Fruit fly (Drosophila melanogaster) whole organism, pupa: ENCODE results near the gene Jasper.

Experiments
- CG10348 ChIP-seq: fragments of 200-800 bp; sonication (Bioruptor generic); IDR thresholded peaks from 2 replicates; pipeline ENCODE4 v1.3.6; 2022; ENCODE audit warnings: missing biosample characterization, missing genetic modification characterization
- CG12605 ChIP-seq: fragments of 200-800 bp; sonication (Bioruptor generic); IDR thresholded peaks from 2 replicates; pipeline ENCODE4 v1.3.6; 2022; ENCODE audit warnings: missing biosample characterization, missing genetic modification characterization
- CG13204 ChIP-seq: fragments of 200-800 bp; sonication (Bioruptor generic); optimal IDR thresholded peaks from 2 replicates; lab custom pipeline; 2018; ENCODE audit warnings: missing biosample characterization, mild to moderate bottlenecking, missing genetic modification characterization, moderate library complexity
- CG14655 ChIP-seq: fragments of 200-800 bp; sonication (Bioruptor generic); optimal IDR thresholded peaks from 3 replicates; lab custom pipeline; 2017; ENCODE audit warnings: mild to moderate bottlenecking, missing biosample characterization, missing genetic modification reagents, missing genetic modification characterization
- CG15710 ChIP-seq: fragments of 200-800 bp; sonication (Bioruptor generic); optimal IDR thresholded peaks from 2 replicates; lab custom pipeline; 2018; ENCODE audit warnings: missing biosample characterization, mild to moderate bottlenecking, missing genetic modification characterization, moderate library complexity
- CG17806 ChIP-seq: fragments of 200-800 bp; sonication (Bioruptor generic); optimal IDR thresholded peaks from 2 replicates; lab custom pipeline; 2018; ENCODE audit warnings: missing biosample characterization, mild to moderate bottlenecking, missing genetic modification characterization, moderate library complexity
- CG32121 ChIP-seq: fragments of 200-800 bp; sonication (Bioruptor generic); IDR thresholded peaks from 2 replicates; pipeline ENCODE4 v1.3.6; 2022; ENCODE audit warnings: missing biosample characterization, missing genetic modification characterization
- CG34367 ChIP-seq: fragments of 200-800 bp; sonication (Bioruptor generic); optimal IDR thresholded peaks from 2 replicates; lab custom pipeline; 2018; ENCODE audit warnings: missing biosample characterization, mild to moderate bottlenecking, missing genetic modification characterization
- CG4496 ChIP-seq: fragments of 200-800 bp; sonication (Bioruptor generic); IDR thresholded peaks from 3 replicates; pipeline ENCODE4 v1.3.6; 2022; ENCODE audit warnings: missing biosample characterization, missing genetic modification characterization
- CG8159 ChIP-seq: fragments of 200-800 bp; sonication (Bioruptor generic); optimal IDR thresholded peaks from 3 replicates; lab custom pipeline; 2018; ENCODE audit warnings: missing biosample characterization, mild to moderate bottlenecking, missing genetic modification characterization, moderate library complexity
- CG8301 ChIP-seq: fragments of 200-800 bp; sonication (Bioruptor generic); optimal IDR thresholded peaks from 2 replicates; lab custom pipeline; 2018; ENCODE audit warnings: missing biosample characterization, mild to moderate bottlenecking, missing genetic modification characterization
- CG9948 ChIP-seq: fragments of 200-800 bp; sonication (Bioruptor generic); optimal IDR thresholded peaks from 2 replicates; lab custom pipeline; 2018; ENCODE audit warnings: missing biosample characterization, mild to moderate bottlenecking, missing genetic modification characterization, moderate library complexity
- D1 ChIP-seq: fragments of 200-800 bp; sonication (Bioruptor generic); optimal IDR thresholded peaks from 2 replicates; lab custom pipeline; 2018; ENCODE audit warnings: missing biosample characterization, mild to moderate bottlenecking, missing genetic modification characterization, moderate library complexity
- EcR ChIP-seq: fragments of 200-800 bp; sonication (Bioruptor generic); optimal IDR thresholded peaks from 3 replicates; lab custom pipeline; 2019; ENCODE audit warnings: missing biosample characterization, missing genetic modification characterization, mild to moderate bottlenecking, moderate library complexity, missing genetic modification reagents
- Ets98B ChIP-seq: fragments of 200-800 bp; sonication (Bioruptor generic); IDR thresholded peaks from 2 replicates; pipeline ENCODE4 v1.3.6; 2022; ENCODE audit warnings: missing biosample characterization, missing genetic modification characterization
- Pif1A ChIP-seq: fragments of 200-800 bp; sonication (Bioruptor generic); optimal IDR thresholded peaks from 3 replicates; lab custom pipeline; 2016; ENCODE audit warnings: missing biosample characterization, missing genetic modification characterization
- Pif1B ChIP-seq: fragments of 200-800 bp; sonication (Bioruptor generic); optimal IDR thresholded peaks from 3 replicates; lab custom pipeline; 2016; ENCODE audit warnings: missing biosample characterization, missing genetic modification characterization
- Snoo ChIP-seq: fragments of 200-800 bp; sonication (Bioruptor generic); optimal IDR thresholded peaks from 3 replicates; lab custom pipeline; 2017; ENCODE audit warnings: missing biosample characterization, mild to moderate bottlenecking, missing genetic modification characterization, inconsistent platforms
- fd96Ca ChIP-seq: fragments of 200-800 bp; sonication (Bioruptor generic); IDR thresholded peaks from 3 replicates; pipeline ENCODE4 v1.3.6; 2022; ENCODE audit warnings: missing biosample characterization, missing genetic modification characterization
- gl ChIP-seq: fragments of 200-800 bp; sonication (Bioruptor generic); optimal IDR thresholded peaks from 2 replicates; lab custom pipeline; 2018; ENCODE audit warnings: missing biosample characterization, mild to moderate bottlenecking, missing genetic modification characterization
- rn ChIP-seq: fragments of 200-800 bp; sonication (Bioruptor generic); IDR thresholded peaks from 2 replicates; pipeline ENCODE4 v1.3.6; 2022; ENCODE audit warnings: missing biosample characterization, missing genetic modification characterization

The Jasper gene

dm6 chr3R:30050448-30050847 is 1.9 kb upstream of the Jasper start:
- no peak for TF ChIP-seq CG17806
- TF ChIP-seq fd96Ca (GFP tag; lab: Robert Waterston, UW) = no peak
- no peak for TF ChIP-seq CG4496
- TF ChIP-seq Pif1A (GFP tag; lab: Kevin White, UChicago) = no peak
- no peak for TF ChIP-seq CG12605 (GFP tag; lab: Robert Waterston, UW)
- no peak for TF ChIP-seq CG32121 (GFP tag; lab: Robert Waterston, UW)
- no peak for TF ChIP-seq CG10348 (GFP tag; lab: Robert Waterston, UW)
- no peak for TF ChIP-seq CG14655 (GFP tag; lab: Kevin White, UChicago)
- no peak for TF ChIP-seq gl
- no peak for TF ChIP-seq CG9948 (tag; lab: Kevin White, UChicago)
- no peak for TF ChIP-seq CG15710
- TF ChIP-seq EcR (GFP tag; lab: Kevin White, UChicago) = no peak

dm6 chr3R:30051933-30052332 is 381 bp upstream of the Jasper start, which contains the start of gene CG15528:
TSS of gene CG15528 (minus strand) at chr3R:30052112.
- TF ChIP-seq CG10348 (GFP tag; lab: Robert Waterston, UW) (no peak), Ets98B (GFP tag; lab: Robert Waterston, UW) (no peak), CG12605 (GFP tag; lab: Robert Waterston, UW) (no peak), fd96Ca (GFP tag; lab: Robert Waterston, UW) (no peak), rn (GFP tag; lab: Robert Waterston, UW) (no peak), CG34367 (tag; lab: Kevin White, UChicago) (no peak), CG15710 (no peak), CG14655 (GFP tag; lab: Kevin White, UChicago) (no peak), CG4496 (no peak), CG13204 (GFP tag; lab: Kevin White, UChicago) (no peak), Pif1B (no peak)
- TF ChIP-seq, all 21 proteins: peak for 0

- TF ChIP-seq rn (GFP tag; lab: Robert Waterston, UW) (no peak), gl (no peak), fd96Ca (GFP tag; lab: Robert Waterston, UW) (peak; percentile 46; the same call in 1 of the 3 replicates), CG15710 (peak; percentile 43), Ets98B (GFP tag; lab: Robert Waterston, UW) (peak; percentile 39; the same call in 1 of the 2 replicates), CG12605 (GFP tag; lab: Robert Waterston, UW) (no peak), CG17806 (peak; percentile 21), Snoo (tag; lab: Kevin White, UChicago) (peak; percentile 15)
Observed at dm6 chr3R:30055915-30056544, 3.7 kb downstream of the Jasper start, which contains the start of the genes Rpp14b and spn-A. TSS of gene Rpp14b (plus strand) at chr3R:30055957. TSS of gene spn-A (minus strand) at chr3R:30056037.

dm6 chr3R:30056592-30057135 is 4.3 kb downstream of the Jasper start, which contains the start of the genes CG7950 and Rpp14a:
TSS of gene CG7950 (plus strand) at chr3R:30056859.
TSS of gene Rpp14a (plus strand) at chr3R:30056859.
- peak; percentile 82 for TF ChIP-seq CG17806
- peak; percentile 64 for TF ChIP-seq CG9948 (tag; lab: Kevin White, UChicago)
- no peak for TF ChIP-seq CG14655 (GFP tag; lab: Kevin White, UChicago)
- TF ChIP-seq D1 (tag; lab: Kevin White, UChicago) = no peak
- TF ChIP-seq CG8301 (tag; lab: Kevin White, UChicago) = peak; percentile 73
- peak; percentile 83 for TF ChIP-seq CG15710
- TF ChIP-seq CG12605 (GFP tag; lab: Robert Waterston, UW) = peak; percentile 74
- peak; percentile 77; the same call in 2 of the 3 replicates for TF ChIP-seq fd96Ca (GFP tag; lab: Robert Waterston, UW)
- peak; percentile 82 for TF ChIP-seq CG34367 (tag; lab: Kevin White, UChicago)
- peak; percentile 77 for TF ChIP-seq CG8159 (tag; lab: Kevin White, UChicago)
- TF ChIP-seq gl = peak; percentile 61
- TF ChIP-seq Pif1B = no peak
- TF ChIP-seq CG10348 (GFP tag; lab: Robert Waterston, UW) = no peak
- no peak for TF ChIP-seq CG13204 (GFP tag; lab: Kevin White, UChicago)
- peak; percentile 74 for TF ChIP-seq Snoo (tag; lab: Kevin White, UChicago)
- no peak for TF ChIP-seq EcR (GFP tag; lab: Kevin White, UChicago)
- TF ChIP-seq CG32121 (GFP tag; lab: Robert Waterston, UW) = peak; percentile 85
- peak; percentile 73 for TF ChIP-seq rn (GFP tag; lab: Robert Waterston, UW)
- TF ChIP-seq CG4496 = peak; percentile 90
- TF ChIP-seq Pif1A (GFP tag; lab: Kevin White, UChicago) = no peak
- TF ChIP-seq Ets98B (GFP tag; lab: Robert Waterston, UW) = peak; percentile 86

- TF ChIP-seq CG17806 (peak; percentile 21), D1 (tag; lab: Kevin White, UChicago) (no peak), CG34367 (tag; lab: Kevin White, UChicago) (peak; percentile 8), CG12605 (GFP tag; lab: Robert Waterston, UW) (no peak), CG8159 (tag; lab: Kevin White, UChicago) (peak; percentile 23), EcR (GFP tag; lab: Kevin White, UChicago) (no peak), CG8301 (tag; lab: Kevin White, UChicago) (no peak), CG14655 (GFP tag; lab: Kevin White, UChicago) (no peak), Pif1B (no peak), CG4496 (0 out of 3 replicates have a peak, but pooled peaks have one; percentile 8), Ets98B (GFP tag; lab: Robert Waterston, UW) (peak; percentile 64), Pif1A (GFP tag; lab: Kevin White, UChicago) (peak; percentile 31), CG10348 (GFP tag; lab: Robert Waterston, UW) (no peak), rn (GFP tag; lab: Robert Waterston, UW) (no peak), CG32121 (GFP tag; lab: Robert Waterston, UW) (no peak), CG9948 (tag; lab: Kevin White, UChicago) (no peak), gl (no peak), fd96Ca (GFP tag; lab: Robert Waterston, UW) (no peak), CG13204 (GFP tag; lab: Kevin White, UChicago) (no peak), CG15710 (no peak), Snoo (tag; lab: Kevin White, UChicago) (peak; percentile 19)
Observed at dm6 chr3R:30058057-30058868, 5.9 kb downstream of the Jasper start, which contains the start of gene sima. TSS of gene sima (plus strand) at chr3R:30058311.
